Worm (Caenorhabditis elegans) whole organism, young adult: Measurements from ENCODE around the gene C28G1.6.

ENCODE experiments used
- B0261.1 ChIP-seq: sonication (generic microtip); optimal IDR thresholded peaks from 2 replicates; lab custom pipeline; 2016; ENCODE audit warnings: mild to moderate bottlenecking, missing genetic modification characterization, moderate library complexity, missing compliant biosample characterization
- F10E7.11 ChIP-seq: sonication (generic microtip); optimal IDR thresholded peaks from 2 replicates; lab custom pipeline; 2017; ENCODE audit warnings: mild to moderate bottlenecking, missing genetic modification characterization, moderate library complexity, missing compliant biosample characterization
- F22D6.2 ChIP-seq: sonication (generic microtip); optimal IDR thresholded peaks from 2 replicates; lab custom pipeline; 2016; ENCODE audit warnings: mild to moderate bottlenecking, missing genetic modification characterization, missing compliant biosample characterization
- F33H1.4 ChIP-seq: fragments of 200-800 bp; sonication (Bioruptor generic); IDR thresholded peaks from 2 replicates; pipeline ENCODE4 v1.3.6; 2022; ENCODE audit warnings: missing genetic modification reagents, missing genetic modification characterization, missing compliant biosample characterization
- F57C9.4 ChIP-seq: sonication (generic microtip); optimal IDR thresholded peaks from 2 replicates; lab custom pipeline; 2017; ENCODE audit warnings: mild to moderate bottlenecking, missing genetic modification characterization, missing compliant biosample characterization
- K11D2.4 ChIP-seq: fragments of 200-800 bp; sonication (Bioruptor generic); IDR thresholded peaks from 2 replicates; pipeline ENCODE4 v1.3.6; 2022; ENCODE audit warnings: missing genetic modification reagents, missing genetic modification characterization, missing compliant biosample characterization
- K12H6.12 ChIP-seq: fragments of 200-800 bp; sonication (Bioruptor generic); optimal IDR thresholded peaks from 2 replicates; lab custom pipeline; 2018; ENCODE audit warnings: mild to moderate bottlenecking, missing genetic modification characterization, missing compliant biosample characterization
- T07F8.4 ChIP-seq: sonication (generic microtip); optimal IDR thresholded peaks from 2 replicates; lab custom pipeline; 2016; ENCODE audit warnings: mild to moderate bottlenecking, missing genetic modification characterization, moderate library complexity, missing compliant biosample characterization
- T26A5.8 ChIP-seq: sonication (generic microtip); optimal IDR thresholded peaks from 2 replicates; lab custom pipeline; 2016; ENCODE audit warnings: missing genetic modification characterization, missing compliant biosample characterization
- Y56A3A.18 ChIP-seq: fragments of 200-800 bp; sonication (Bioruptor generic); IDR thresholded peaks from 2 replicates; pipeline ENCODE4 v1.3.6; 2022; ENCODE audit warnings: missing genetic modification reagents, missing genetic modification characterization, missing compliant biosample characterization
- Y95B8A.8 ChIP-seq: fragments of 200-800 bp; sonication (Bioruptor generic); IDR thresholded peaks from 2 replicates; pipeline ENCODE4 v1.3.6; 2022; ENCODE audit warnings: missing genetic modification reagents, missing genetic modification characterization, missing compliant biosample characterization
- ZK185.1 ChIP-seq: sonication (generic microtip); optimal IDR thresholded peaks from 2 replicates; lab custom pipeline; 2016; ENCODE audit warnings: mild to moderate bottlenecking, missing genetic modification characterization, missing compliant biosample characterization; ENCODE audit not compliant: poor library complexity, severe bottlenecking
- aptf-3 ChIP-seq: fragments of 200-800 bp; sonication (Bioruptor generic); IDR thresholded peaks from 2 replicates; pipeline ENCODE4 v1.3.6; 2022; ENCODE audit warnings: missing genetic modification characterization, missing compliant biosample characterization
- atf-7 ChIP-seq: sonication (generic microtip); optimal IDR thresholded peaks from 2 replicates; lab custom pipeline; 2017; ENCODE audit warnings: mild to moderate bottlenecking, missing genetic modification characterization, missing compliant biosample characterization
- athp-1 ChIP-seq: sonication (generic microtip); optimal IDR thresholded peaks from 2 replicates; lab custom pipeline; 2017; ENCODE audit warnings: mild to moderate bottlenecking, missing genetic modification characterization, missing compliant biosample characterization
- attf-5 ChIP-seq: fragments of 200-800 bp; sonication (Bioruptor generic); optimal IDR thresholded peaks from 2 replicates; lab custom pipeline; 2018; ENCODE audit warnings: mild to moderate bottlenecking, missing genetic modification characterization, missing compliant biosample characterization
- bed-1 ChIP-seq: fragments of 200-800 bp; sonication (Bioruptor generic); IDR thresholded peaks from 2 replicates; pipeline ENCODE4 v1.3.6; 2022; ENCODE audit warnings: missing genetic modification reagents, missing genetic modification characterization, missing compliant biosample characterization
- bed-2 ChIP-seq: fragments of 200-800 bp; sonication (Bioruptor generic); IDR thresholded peaks from 2 replicates; pipeline ENCODE4 v1.3.6; 2022; ENCODE audit warnings: missing genetic modification reagents, missing genetic modification characterization, missing compliant biosample characterization
- ccch-3 ChIP-seq: fragments of 200-800 bp; sonication (Bioruptor generic); optimal IDR thresholded peaks from 2 replicates; lab custom pipeline; 2018; ENCODE audit warnings: mild to moderate bottlenecking, missing genetic modification characterization, missing compliant biosample characterization
- cebp-2 ChIP-seq: fragments of 200-800 bp; sonication (Bioruptor generic); IDR thresholded peaks from 2 replicates; pipeline ENCODE4 v1.3.6; 2022; ENCODE audit warnings: missing genetic modification characterization, missing compliant biosample characterization
- ceh-58 ChIP-seq: fragments of 200-800 bp; sonication (Bioruptor generic); IDR thresholded peaks from 2 replicates; pipeline ENCODE4 v1.3.6; 2022; ENCODE audit warnings: missing genetic modification characterization, missing compliant biosample characterization
- ceh-79 ChIP-seq: sonication (generic microtip); optimal IDR thresholded peaks from 2 replicates; lab custom pipeline; 2017; ENCODE audit warnings: mild to moderate bottlenecking, missing genetic modification characterization, missing compliant biosample characterization
- chd-7 ChIP-seq: sonication (generic microtip); optimal IDR thresholded peaks from 2 replicates; lab custom pipeline; 2016; ENCODE audit warnings: mild to moderate bottlenecking, missing genetic modification characterization, moderate library complexity, missing compliant biosample characterization
- dpff-1 ChIP-seq: sonication (generic microtip); optimal IDR thresholded peaks from 2 replicates; lab custom pipeline; 2017; ENCODE audit warnings: mild to moderate bottlenecking, missing genetic modification characterization, missing compliant biosample characterization
- egrh-3 ChIP-seq: fragments of 200-800 bp; sonication (Bioruptor generic); IDR thresholded peaks from 2 replicates; pipeline ENCODE4 v1.3.6; 2022; ENCODE audit warnings: missing genetic modification reagents, missing genetic modification characterization, missing compliant biosample characterization
- gei-17 ChIP-seq: fragments of 200-800 bp; sonication (Bioruptor generic); optimal IDR thresholded peaks from 2 replicates; lab custom pipeline; 2018; ENCODE audit warnings: mild to moderate bottlenecking, missing genetic modification characterization, missing compliant biosample characterization
- lag-1 ChIP-seq: fragments of 200-800 bp; sonication (Bioruptor generic); IDR thresholded peaks from 2 replicates; pipeline ENCODE4 v1.3.6; 2022; ENCODE audit warnings: missing genetic modification reagents, missing genetic modification characterization, missing compliant biosample characterization
- let-607 ChIP-seq, 2 experiments: fragments of 200-800 bp in 1 of 2; sonication (Bioruptor generic) in 1 of 2; sonication (generic microtip) in 1 of 2; optimal IDR thresholded peaks; 2 replicates each; lab custom pipeline; 2016 to 2018; ENCODE audit warnings: mild to moderate bottlenecking in 2 of 2, missing compliant biosample characterization in 2 of 2, missing genetic modification characterization in 2 of 2, moderate library complexity in 2 of 2, missing genotype in 1 of 2
- lin-35 ChIP-seq, 3 experiments: fragments of 150-350 bp in 2 of 3; sonication (generic microtip) in 1 of 3; optimal IDR thresholded peaks; 2 replicates each; lab custom pipeline; 2014 to 2018; ENCODE audit warnings: missing biosample characterization in 3 of 3, missing genetic modification characterization in 3 of 3, missing genetic modification reagents in 3 of 3
- lir-1 ChIP-seq: fragments of 200-800 bp; sonication (Bioruptor generic); conservative IDR thresholded peaks from 2 replicates; pipeline ENCODE4 v1.3.6; 2022; ENCODE audit warnings: missing genetic modification reagents, missing genetic modification characterization, missing compliant biosample characterization
- lsy-27 ChIP-seq: sonication (generic microtip); optimal IDR thresholded peaks from 2 replicates; lab custom pipeline; 2017; ENCODE audit warnings: missing genetic modification characterization, mild to moderate bottlenecking, missing compliant biosample characterization, antibody characterized with exemption, missing genotype, borderline replicate concordance; ENCODE audit not compliant: insufficient read depth
- madf-6 ChIP-seq: fragments of 200-800 bp; sonication (Bioruptor generic); IDR thresholded peaks from 2 replicates; pipeline ENCODE4 v1.3.6; 2022; ENCODE audit warnings: missing genetic modification reagents, missing genetic modification characterization, missing compliant biosample characterization
- madf-8 ChIP-seq: fragments of 200-800 bp; sonication (Bioruptor generic); conservative IDR thresholded peaks from 2 replicates; pipeline ENCODE4 v1.3.6; 2022; ENCODE audit warnings: missing genetic modification reagents, missing genetic modification characterization, missing compliant biosample characterization
- mes-4 ChIP-seq: sonication (generic microtip); optimal IDR thresholded peaks from 2 replicates; lab custom pipeline; 2016; ENCODE audit warnings: missing genotype, missing genetic modification characterization, missing compliant biosample characterization
- nfyb-1 ChIP-seq: fragments of 200-800 bp; sonication (Bioruptor generic); IDR thresholded peaks from 2 replicates; pipeline ENCODE4 v1.3.6; 2022; ENCODE audit warnings: missing genetic modification reagents, missing genetic modification characterization, missing compliant biosample characterization
- nhr-80 ChIP-seq: sonication (generic microtip); optimal IDR thresholded peaks from 2 replicates; lab custom pipeline; 2016; ENCODE audit warnings: missing genetic modification characterization, missing compliant biosample characterization
- pha-4 ChIP-seq: fragments of 150-350 bp; sonication (generic microtip); optimal IDR thresholded peaks from 2 replicates; lab custom pipeline; 2014; ENCODE audit warnings: missing biosample characterization, missing genetic modification reagents, missing genetic modification characterization
- rec-8 ChIP-seq, 2 experiments: sonication (generic microtip); optimal IDR thresholded peaks; 2 replicates each; lab custom pipeline; 2016; ENCODE audit warnings: mild to moderate bottlenecking in 2 of 2, missing genetic modification characterization in 2 of 2, missing genetic modification reagents in 2 of 2, missing genotype in 2 of 2, missing biosample characterization in 1 of 2, missing compliant biosample characterization in 1 of 2, moderate library complexity in 1 of 2
- rpc-1 ChIP-seq, 2 experiments: fragments of 150-350 bp in 1 of 2; sonication (generic microtip) in 1 of 2; optimal IDR thresholded peaks; 2 replicates each; lab custom pipeline; 2014 to 2018; ENCODE audit warnings: missing biosample characterization in 1 of 2, missing genetic modification characterization in 1 of 2, missing genetic modification reagents in 1 of 2, missing genotype in 1 of 2
- sdz-38 ChIP-seq: sonication (generic microtip); optimal IDR thresholded peaks from 2 replicates; lab custom pipeline; 2016; ENCODE audit warnings: missing genotype, missing genetic modification characterization, missing compliant biosample characterization
- snpc-1.1 ChIP-seq: sonication (generic microtip); optimal IDR thresholded peaks from 2 replicates; lab custom pipeline; 2017; ENCODE audit warnings: missing genetic modification characterization, mild to moderate bottlenecking, missing compliant biosample characterization, antibody characterized with exemption, moderate library complexity, missing genotype, missing genetic modification reagents; ENCODE audit not compliant: insufficient read depth
- somi-1 ChIP-seq: fragments of 200-800 bp; sonication (Bioruptor generic); optimal IDR thresholded peaks from 2 replicates; lab custom pipeline; 2018; ENCODE audit warnings: mild to moderate bottlenecking, missing genetic modification characterization, missing compliant biosample characterization
- unc-62 ChIP-seq: fragments of 150-350 bp; optimal IDR thresholded peaks from 2 replicates; lab custom pipeline; 2014; ENCODE audit warnings: missing biosample characterization, missing genetic modification reagents, missing genetic modification characterization
- zim-3 ChIP-seq: sonication (generic microtip); optimal IDR thresholded peaks from 2 replicates; lab custom pipeline; 2017; ENCODE audit warnings: mild to moderate bottlenecking, missing genetic modification characterization, moderate library complexity, missing compliant biosample characterization
- ztf-26 ChIP-seq: sonication (generic microtip); optimal IDR thresholded peaks from 2 replicates; lab custom pipeline; 2017; ENCODE audit warnings: missing genetic modification characterization, missing compliant biosample characterization
- ztf-3 ChIP-seq: fragments of 200-800 bp; sonication (Bioruptor generic); optimal IDR thresholded peaks from 2 replicates; lab custom pipeline; 2018; ENCODE audit warnings: mild to moderate bottlenecking, missing genetic modification characterization, missing compliant biosample characterization
- ztf-6 ChIP-seq: fragments of 200-800 bp; sonication (Bioruptor generic); IDR thresholded peaks from 2 replicates; pipeline ENCODE4 v1.3.6; 2022; ENCODE audit warnings: missing genetic modification reagents, missing genetic modification characterization, missing compliant biosample characterization

C28G1.6 gene

DNA sequence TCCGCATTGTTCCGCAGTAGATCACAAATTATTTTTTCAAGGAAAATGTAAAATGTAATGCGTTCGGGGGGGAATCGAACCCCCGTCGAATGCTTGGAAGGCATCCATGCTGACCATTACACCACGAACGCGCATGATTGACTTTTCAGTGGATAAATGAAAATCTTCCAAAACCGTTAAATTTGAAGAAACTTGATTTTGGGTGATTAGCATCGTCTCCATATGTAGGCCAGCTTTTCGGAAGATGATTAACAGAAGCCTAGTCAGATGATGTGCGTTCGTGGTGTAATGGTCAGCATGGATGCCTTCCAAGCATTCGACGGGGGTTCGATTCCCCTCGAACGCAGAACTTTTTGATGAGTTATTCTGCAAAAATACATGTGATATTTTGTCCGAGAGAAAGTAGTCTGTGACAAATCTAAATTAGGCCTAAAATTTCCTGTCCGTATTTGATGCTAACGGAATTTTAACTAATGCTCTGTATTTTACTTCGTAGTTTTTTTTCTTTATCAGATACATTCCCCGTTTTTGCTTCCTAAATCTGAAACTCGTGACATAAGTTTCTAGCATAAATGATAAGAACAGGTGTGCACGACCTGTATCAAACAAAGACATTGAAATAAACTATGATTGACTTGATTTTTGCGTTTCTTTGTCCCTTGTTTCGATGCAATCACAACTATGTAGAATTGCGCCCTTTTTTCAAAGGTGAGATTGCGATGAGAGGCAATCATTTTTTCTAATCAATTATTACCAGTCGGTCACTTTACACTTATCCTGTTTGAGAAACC is 15.6 kb upstream of the C28G1.6 start, which contains the start of gene C28G1.10 (continued):
- TF ChIP-seq K12H6.12 (tag; lab: Kevin White, UChicago), result no peak
- TF ChIP-seq lsy-27 (tag; lab: Kevin White, UChicago), result no peak
- no peak for TF ChIP-seq sdz-38
- no peak for TF ChIP-seq pha-4
- TF ChIP-seq ztf-6 (GFP tag; lab: Robert Waterston, UW), result no peak
- TF ChIP-seq attf-5, result peak; percentile 25
- no peak for TF ChIP-seq snpc-1.1 (tag; lab: Kevin White, UChicago)
- TF ChIP-seq F22D6.2, result no peak
- peak; percentile 6 for TF ChIP-seq somi-1 (GFP tag; lab: Kevin White, UChicago)
- no peak for TF ChIP-seq athp-1
- TF ChIP-seq ceh-58 (GFP tag; lab: Robert Waterston, UW), result no peak
- TF ChIP-seq K11D2.4 (GFP tag; lab: Robert Waterston, UW), result no peak
- TF ChIP-seq F10E7.11 (tag; lab: Kevin White, UChicago), result no peak
- TF ChIP-seq zim-3 (tag; lab: Kevin White, UChicago), result peak; percentile 45
- TF ChIP-seq T26A5.8 (tag; lab: Kevin White, UChicago), result no peak
- no peak for TF ChIP-seq madf-6 (GFP tag; lab: Robert Waterston, UW)
- 0 out of 2 replicates have a peak, but pooled peaks have one; percentile 15 for TF ChIP-seq lag-1
- no peak for TF ChIP-seq ztf-3 (GFP tag; lab: Kevin White, UChicago)
- no peak for TF ChIP-seq ccch-3 (GFP tag; lab: Kevin White, UChicago)
- TF ChIP-seq lin-35 (GFP tag; optimal IDR thresholded peaks at IDR 0.05; lab: Kevin White, UChicago), result no peak
- TF ChIP-seq dpff-1 (tag; lab: Kevin White, UChicago), result no peak
- TF ChIP-seq nfyb-1 (GFP tag; lab: Robert Waterston, UW), result peak; percentile 53; the same call in 1 of the 2 replicates
- peak; percentile 81; the same call in 1 of the 2 replicates for TF ChIP-seq bed-1 (GFP tag; lab: Robert Waterston, UW)
- peak; percentile 76 for TF ChIP-seq B0261.1 (tag; lab: Kevin White, UChicago)
- peak; percentile 61 for TF ChIP-seq nhr-80 (tag; lab: Kevin White, UChicago)
- TF ChIP-seq ztf-26 (tag; lab: Kevin White, UChicago), result no peak
- no peak for TF ChIP-seq gei-17 (GFP tag; lab: Kevin White, UChicago)
- no peak for TF ChIP-seq madf-8 (GFP tag; lab: Robert Waterston, UW)
- TF ChIP-seq cebp-2, result no peak
- TF ChIP-seq bed-2, result no peak
- no peak for TF ChIP-seq Y95B8A.8
- no peak for TF ChIP-seq unc-62 (GFP tag; lab: Kevin White, UChicago)
- TF ChIP-seq T07F8.4 (tag; lab: Kevin White, UChicago), result peak; percentile 27
- TF ChIP-seq aptf-3 (GFP tag; lab: Robert Waterston, UW), result no peak
- TF ChIP-seq let-607 (tag; optimal IDR thresholded peaks at IDR 0.05; lab: Kevin White, UChicago), result no peak
- no peak for TF ChIP-seq lir-1 (GFP tag; lab: Robert Waterston, UW)
- no peak for TF ChIP-seq ceh-79
- TF ChIP-seq Y56A3A.18 (GFP tag; lab: Robert Waterston, UW), result peak; percentile 40
- TF ChIP-seq F33H1.4 (GFP tag; lab: Robert Waterston, UW), result no peak
- no peak for TF ChIP-seq egrh-3 (GFP tag; lab: Robert Waterston, UW)
- no peak for TF ChIP-seq F57C9.4
- no peak for TF ChIP-seq mes-4 (tag; lab: Kevin White, UChicago)
- no peak for TF ChIP-seq chd-7
- TF ChIP-seq ZK185.1 (tag; lab: Kevin White, UChicago), result no peak
- TF ChIP-seq atf-7, result no peak
- peak; percentile 17 to 24 for TF ChIP-seq rec-8 (tag; optimal IDR thresholded peaks at IDR 0.05; lab: Kevin White, UChicago)
- peak; percentile 81 for TF ChIP-seq rpc-1 (optimal IDR thresholded peaks at IDR 0.05; lab: Kevin White, UChicago)
- peak; percentile 97 for TF ChIP-seq rpc-1 (tag; optimal IDR thresholded peaks at IDR 0.05; lab: Kevin White, UChicago)
